Fruit fly (Drosophila melanogaster): ENCODE data around the gene CG3919.

DNA sequence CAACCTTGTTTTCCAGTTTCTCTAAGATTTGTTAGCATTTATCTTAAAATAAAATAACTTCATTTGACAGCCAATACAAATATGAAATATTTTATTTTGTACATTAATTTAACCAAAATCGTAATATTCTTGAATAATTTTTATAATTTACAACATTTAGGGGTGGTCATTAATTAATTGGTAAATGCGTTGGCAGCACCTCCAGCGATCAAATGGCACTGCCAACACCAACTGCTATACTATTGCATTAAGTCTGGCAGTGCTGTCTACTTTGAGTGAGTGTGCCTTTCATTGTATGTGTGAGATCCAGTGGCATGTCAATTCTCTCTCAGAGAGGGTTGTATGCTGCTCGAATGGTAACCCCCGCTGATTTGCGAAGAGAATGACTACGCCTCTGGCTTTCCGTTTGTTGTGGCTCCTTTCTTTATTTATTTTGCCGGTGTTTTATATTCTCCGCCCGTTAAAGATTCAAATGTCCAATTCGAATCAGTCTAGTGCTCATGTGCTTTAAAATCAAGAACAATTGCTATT is at the start of gene CG3919:
- no peak for TF ChIP-seq Clk (GFP tag; optimal IDR thresholded peaks at IDR 0.05)
- peak; percentile 13 for TF ChIP-seq CG14711 (tag; optimal IDR thresholded peaks at IDR 0.05)
- peak; percentile 57 for TF ChIP-seq CG5204 (GFP tag; optimal IDR thresholded peaks at IDR 0.05)
- peak; percentile 34 for TF ChIP-seq CG1620 (GFP tag; optimal IDR thresholded peaks at IDR 0.05)
- TF ChIP-seq CG33017 (tag; optimal IDR thresholded peaks at IDR 0.05) = no peak
- TF ChIP-seq Mnt (GFP tag; optimal IDR thresholded peaks at IDR 0.05) = peak; percentile 14
- TF ChIP-seq bab1 (GFP tag; optimal IDR thresholded peaks at IDR 0.05) = peak; percentile 49
- no peak for TF ChIP-seq ovo (GFP tag; optimal IDR thresholded peaks at IDR 0.05)
- peak; percentile 45 for TF ChIP-seq pad (GFP tag; optimal IDR thresholded peaks at IDR 0.05)
- TF ChIP-seq kay (GFP tag; ENCODE audit: borderline replicate concordance) = peak; percentile 16
- peak; percentile 65 for TF ChIP-seq toe (GFP tag; optimal IDR thresholded peaks at IDR 0.05)
- TF ChIP-seq tj (GFP tag; optimal IDR thresholded peaks at IDR 0.05) = no peak
- TF ChIP-seq CG11617 (GFP tag; optimal IDR thresholded peaks at IDR 0.05) = peak; percentile 40
